Worm (Caenorhabditis elegans): Measurements from ENCODE around the gene ttr-7.

ce11 chrIII:595449-595848, 10.4 kb upstream of the ttr-7 start:
- TF ChIP-seq ama-1 (optimal IDR thresholded peaks at IDR 0.05) (no peak), ama-1 (GFP tag; optimal IDR thresholded peaks at IDR 0.05) (no peak), Y53G8AR.9 (GFP tag; conservative IDR thresholded peaks at IDR 0.05) (no peak), sptf-2 (GFP tag; optimal IDR thresholded peaks at IDR 0.05) (no peak), atf-7 (tag; optimal IDR thresholded peaks at IDR 0.05) (no peak), madf-3 (GFP tag; IDR thresholded peaks at IDR 0.05) (no peak), egl-18 (GFP tag; IDR thresholded peaks at IDR 0.05) (no peak), Y67H2A.10 (GFP tag; conservative IDR thresholded peaks at IDR 0.05) (no peak), F52B5.7 (tag; optimal IDR thresholded peaks at IDR 0.05) (no peak), B0261.1 (tag; optimal IDR thresholded peaks at IDR 0.05) (no peak), mxl-1 (tag; optimal IDR thresholded peaks at IDR 0.05) (no peak), madf-8 (GFP tag; conservative IDR thresholded peaks at IDR 0.05) (no peak), tbx-9 (tag; optimal IDR thresholded peaks at IDR 0.05; ENCODE audit: borderline replicate concordance) (no peak), attf-5 (GFP tag; optimal IDR thresholded peaks at IDR 0.05) (no peak)

Data from whole organism, young adult.